Fruit fly (Drosophila melanogaster) whole organism, embryonic: ENCODE results near the gene CG10993.

ENCODE experiments used
- ATbp ChIP-seq: fragments of 200-800 bp; sonication (Bioruptor generic); optimal IDR thresholded peaks from 2 replicates; lab custom pipeline; 2017; ENCODE audit warnings: missing biosample characterization, mild to moderate bottlenecking, missing genetic modification characterization, missing genetic modification reagents
- B-H2 ChIP-seq: fragments of 200-800 bp; sonication (Bioruptor generic); optimal IDR thresholded peaks from 2 replicates; lab custom pipeline; 2018; ENCODE audit warnings: missing biosample characterization, mild to moderate bottlenecking, missing genetic modification characterization
- CG11504 ChIP-seq: fragments of 200-800 bp; sonication (Bioruptor generic); optimal IDR thresholded peaks from 3 replicates; lab custom pipeline; 2019; ENCODE audit warnings: missing biosample characterization, mild to moderate bottlenecking, missing genetic modification characterization, moderate library complexity
- CG15073 ChIP-seq: fragments of 200-800 bp; sonication (Bioruptor generic); optimal IDR thresholded peaks from 2 replicates; lab custom pipeline; 2016; ENCODE audit warnings: missing biosample characterization, missing genetic modification characterization
- CG17186 ChIP-seq: fragments of 200-800 bp; sonication (Bioruptor generic); optimal IDR thresholded peaks from 3 replicates; lab custom pipeline; 2017; ENCODE audit warnings: missing biosample characterization, missing genetic modification reagents, missing genetic modification characterization
- CG17829 ChIP-seq: fragments of 200-800 bp; optimal IDR thresholded peaks from 2 replicates; lab custom pipeline; 2019; ENCODE audit warnings: missing biosample characterization, mild to moderate bottlenecking, missing genetic modification characterization, moderate library complexity
- CG1792 ChIP-seq: fragments of 200-800 bp; sonication (Bioruptor generic); optimal IDR thresholded peaks from 2 replicates; lab custom pipeline; 2016; ENCODE audit warnings: missing biosample characterization, missing genetic modification characterization
- CG3281 ChIP-seq: fragments of 200-800 bp; sonication (Bioruptor generic); optimal IDR thresholded peaks from 3 replicates; lab custom pipeline; 2017; ENCODE audit warnings: missing biosample characterization, mild to moderate bottlenecking, missing genetic modification characterization
- CG34224 ChIP-seq: fragments of 200-800 bp; sonication (Bioruptor generic); IDR thresholded peaks from 3 replicates; pipeline ENCODE4 v1.3.6; 2022; ENCODE audit warnings: missing biosample characterization, missing genetic modification characterization; ENCODE audit not compliant: partially characterized antibody
- CG6175 ChIP-seq: fragments of 200-800 bp; sonication (Bioruptor generic); IDR thresholded peaks from 3 replicates; pipeline ENCODE4 v1.3.6; 2022; ENCODE audit warnings: missing biosample characterization, missing genetic modification characterization
- CG6254 ChIP-seq: fragments of 200-800 bp; sonication (Bioruptor generic); optimal IDR thresholded peaks from 3 replicates; lab custom pipeline; 2017; ENCODE audit warnings: mild to moderate bottlenecking, missing biosample characterization, missing genetic modification reagents, missing genetic modification characterization
- CG6689 ChIP-seq: fragments of 200-800 bp; sonication (Bioruptor generic); IDR thresholded peaks from 2 replicates; pipeline ENCODE4 v1.3.6; 2022; ENCODE audit warnings: missing biosample characterization, missing genetic modification characterization
- CG6854 ChIP-seq: fragments of 200-800 bp; sonication (Bioruptor generic); optimal IDR thresholded peaks from 3 replicates; lab custom pipeline; 2017; ENCODE audit warnings: missing biosample characterization, mild to moderate bottlenecking, missing genetic modification characterization
- CG7372 ChIP-seq: fragments of 200-800 bp; sonication (Bioruptor generic); IDR thresholded peaks from 2 replicates; pipeline ENCODE4 v1.3.6; 2022; ENCODE audit warnings: missing biosample characterization, missing genetic modification characterization
- CG7556 ChIP-seq: fragments of 200-800 bp; sonication (Bioruptor generic); optimal IDR thresholded peaks from 2 replicates; lab custom pipeline; 2017; ENCODE audit warnings: missing biosample characterization, mild to moderate bottlenecking, missing genetic modification characterization
- CG8290 ChIP-seq, 3 experiments: fragments of 200-800 bp; sonication (Bioruptor generic); optimal IDR thresholded peaks; 2 replicates each; lab custom pipeline; 2016 to 2019; ENCODE audit warnings: missing biosample characterization in 3 of 3, missing genetic modification characterization in 3 of 3, mild to moderate bottlenecking in 2 of 3, moderate library complexity in 1 of 3
- CG8924 ChIP-seq: fragments of 200-800 bp; optimal IDR thresholded peaks from 3 replicates; lab custom pipeline; 2019; ENCODE audit warnings: missing biosample characterization, mild to moderate bottlenecking, missing genetic modification characterization, moderate library complexity
- CG9437 ChIP-seq: fragments of 200-800 bp; sonication (Bioruptor generic); optimal IDR thresholded peaks from 2 replicates; lab custom pipeline; 2018; ENCODE audit warnings: missing biosample characterization, mild to moderate bottlenecking, missing genetic modification characterization
- CG9932 ChIP-seq: fragments of 200-800 bp; sonication (Bioruptor generic); IDR thresholded peaks from 2 replicates; pipeline ENCODE4 v1.3.6; 2022; ENCODE audit warnings: missing biosample characterization, missing genetic modification characterization
- CoRest ChIP-seq: fragments of 200-800 bp; sonication (Bioruptor generic); optimal IDR thresholded peaks from 3 replicates; lab custom pipeline; 2018; ENCODE audit warnings: missing biosample characterization, mild to moderate bottlenecking, missing genetic modification characterization, moderate library complexity
- D ChIP-seq, 2 experiments: fragments of 200-800 bp in 1 of 2; fragments of >200 bp in 1 of 2; sonication (Bioruptor generic) in 1 of 2; optimal IDR thresholded peaks; 2 replicates in 1 of 2; 3 replicates in 1 of 2; lab custom pipeline; 2017; ENCODE audit warnings: mild to moderate bottlenecking in 1 of 2, missing biosample characterization in 1 of 2, missing genetic modification characterization in 1 of 2, missing genetic modification reagents in 1 of 2
- Doc2 ChIP-seq: fragments of 200-800 bp; sonication (Bioruptor generic); IDR thresholded peaks from 2 replicates; pipeline ENCODE4 v1.3.6; 2022; ENCODE audit warnings: missing biosample characterization, missing genetic modification characterization
- Hr78 ChIP-seq, 2 experiments: fragments of 200-800 bp in 1 of 2; fragments of >200 bp in 1 of 2; sonication (Bioruptor generic) in 1 of 2; optimal IDR thresholded peaks; 2 replicates each; lab custom pipeline; 2017 to 2019; ENCODE audit warnings: missing biosample characterization in 2 of 2, missing genetic modification characterization in 2 of 2, mild to moderate bottlenecking in 1 of 2, moderate library complexity in 1 of 2
- MESR4 ChIP-seq: fragments of 200-800 bp; sonication (Bioruptor generic); optimal IDR thresholded peaks from 2 replicates; lab custom pipeline; 2018; ENCODE audit warnings: missing biosample characterization, mild to moderate bottlenecking, missing genetic modification characterization, moderate library complexity
- NC2α ChIP-seq: fragments of 200-800 bp; sonication (Bioruptor generic); optimal IDR thresholded peaks from 2 replicates; lab custom pipeline; 2016; ENCODE audit warnings: missing biosample characterization, missing genetic modification characterization
- Oli ChIP-seq: fragments of 200-800 bp; sonication (Bioruptor generic); optimal IDR thresholded peaks from 2 replicates; lab custom pipeline; 2018; ENCODE audit warnings: missing biosample characterization, mild to moderate bottlenecking, missing genetic modification characterization, moderate library complexity
- Spps ChIP-seq: fragments of 200-800 bp; sonication (Bioruptor generic); optimal IDR thresholded peaks from 2 replicates; lab custom pipeline; 2018; ENCODE audit warnings: missing biosample characterization, mild to moderate bottlenecking, missing genetic modification characterization
- Sry-δ ChIP-seq: fragments of 200-800 bp; sonication (Bioruptor generic); optimal IDR thresholded peaks from 2 replicates; lab custom pipeline; 2016; ENCODE audit warnings: missing biosample characterization, missing genetic modification characterization
- YL-1 ChIP-seq: fragments of 200-800 bp; sonication (Bioruptor generic); optimal IDR thresholded peaks from 3 replicates; lab custom pipeline; 2017; ENCODE audit warnings: missing biosample characterization, mild to moderate bottlenecking, missing genetic modification characterization
- ac ChIP-seq: fragments of 200-800 bp; sonication (Bioruptor generic); optimal IDR thresholded peaks from 3 replicates; lab custom pipeline; 2017; ENCODE audit warnings: missing biosample characterization, mild to moderate bottlenecking, missing genetic modification characterization
- al ChIP-seq: fragments of 200-800 bp; sonication (Bioruptor generic); IDR thresholded peaks from 2 replicates; pipeline ENCODE4 v1.3.6; 2022; ENCODE audit warnings: missing biosample characterization, missing genetic modification characterization
- aop ChIP-seq: fragments of 200-800 bp; sonication (Bioruptor generic); IDR thresholded peaks from 2 replicates; pipeline ENCODE4 v1.3.6; 2022; ENCODE audit warnings: missing biosample characterization, missing genetic modification characterization
- bab2 ChIP-seq: fragments of 200-800 bp; sonication (Bioruptor generic); optimal IDR thresholded peaks from 2 replicates; lab custom pipeline; 2016; ENCODE audit warnings: missing biosample characterization, missing genetic modification characterization
- ems ChIP-seq: fragments of 200-800 bp; sonication (Bioruptor generic); optimal IDR thresholded peaks from 3 replicates; lab custom pipeline; 2016; ENCODE audit warnings: missing biosample characterization, missing genetic modification characterization
- fd96Cb ChIP-seq: fragments of 200-800 bp; sonication (Bioruptor generic); optimal IDR thresholded peaks from 2 replicates; lab custom pipeline; 2018; ENCODE audit warnings: missing biosample characterization, mild to moderate bottlenecking, missing genetic modification characterization, moderate library complexity
- gfzf ChIP-seq: fragments of 200-800 bp; sonication (Bioruptor generic); optimal IDR thresholded peaks from 2 replicates; lab custom pipeline; 2016; ENCODE audit warnings: missing biosample characterization, mild to moderate bottlenecking, missing genetic modification characterization, moderate library complexity
- gro ChIP-seq: fragments of 200-800 bp; sonication (Bioruptor generic); optimal IDR thresholded peaks from 2 replicates; lab custom pipeline; 2016; ENCODE audit warnings: missing biosample characterization, missing genetic modification characterization
- gsb-n ChIP-seq: fragments of 200-800 bp; sonication (Bioruptor generic); optimal IDR thresholded peaks from 3 replicates; lab custom pipeline; 2018; ENCODE audit warnings: missing biosample characterization, mild to moderate bottlenecking, missing genetic modification characterization
- ind ChIP-seq: fragments of 200-800 bp; sonication (Bioruptor generic); optimal IDR thresholded peaks from 3 replicates; lab custom pipeline; 2016; ENCODE audit warnings: missing biosample characterization, missing genetic modification characterization
- jing ChIP-seq: fragments of 200-800 bp; sonication (Bioruptor generic); optimal IDR thresholded peaks from 2 replicates; lab custom pipeline; 2018; ENCODE audit warnings: missing biosample characterization, mild to moderate bottlenecking, missing genetic modification characterization
- oc ChIP-seq: fragments of 200-800 bp; sonication (Bioruptor generic); optimal IDR thresholded peaks from 2 replicates; lab custom pipeline; 2018; ENCODE audit warnings: missing biosample characterization, mild to moderate bottlenecking, missing genetic modification characterization, moderate library complexity
- p53 ChIP-seq: fragments of 200-800 bp; sonication (Bioruptor generic); optimal IDR thresholded peaks from 2 replicates; lab custom pipeline; 2016; ENCODE audit warnings: missing biosample characterization, missing genetic modification characterization
- sens-2 ChIP-seq: fragments of 200-800 bp; sonication (Bioruptor generic); IDR thresholded peaks from 2 replicates; pipeline ENCODE4 v1.3.6; 2022; ENCODE audit warnings: missing biosample characterization, missing genetic modification characterization
- slbo ChIP-seq: fragments of 200-800 bp; sonication (Bioruptor generic); IDR thresholded peaks from 2 replicates; pipeline ENCODE4 v1.3.6; 2022; ENCODE audit warnings: missing biosample characterization, missing genetic modification characterization
- so ChIP-seq: fragments of 200-800 bp; sonication (Bioruptor generic); IDR thresholded peaks from 3 replicates; pipeline ENCODE4 v1.3.6; 2022; ENCODE audit warnings: missing biosample characterization, missing genetic modification characterization
- tap ChIP-seq: fragments of 200-800 bp; optimal IDR thresholded peaks from 3 replicates; lab custom pipeline; 2019; ENCODE audit warnings: missing biosample characterization, mild to moderate bottlenecking, missing genetic modification characterization, moderate library complexity
- wdn ChIP-seq: fragments of 200-800 bp; sonication (Bioruptor generic); IDR thresholded peaks from 2 replicates; pipeline ENCODE4 v1.3.6; 2022; ENCODE audit warnings: missing biosample characterization, missing genetic modification characterization

Gene CG10993

dm6 chrX:13748906-13749872 is 41.7 kb downstream of the CG10993 start (continued):
- peak; percentile 85 for TF ChIP-seq slbo (GFP tag; lab: Robert Waterston, UW)
- no peak for TF ChIP-seq YL-1 (GFP tag; lab: Kevin White, UChicago)
- no peak for TF ChIP-seq ac (GFP tag; lab: Kevin White, UChicago)
- no peak for TF ChIP-seq D (optimal IDR thresholded peaks at IDR 0.05; lab: Kevin White, UChicago)
- no peak for TF ChIP-seq D (GFP tag; optimal IDR thresholded peaks at IDR 0.05; lab: Kevin White, UChicago)
- no peak for TF ChIP-seq CG34224
- no peak for TF ChIP-seq Doc2 (GFP tag; lab: Robert Waterston, UW)
- TF ChIP-seq B-H2, result no peak
- TF ChIP-seq CG11504, result peak; percentile 84
- TF ChIP-seq Sry-δ (GFP tag; lab: Kevin White, UChicago), result no peak
- no peak for TF ChIP-seq NC2α (GFP tag; lab: Kevin White, UChicago)
- peak in 1 of 2 experiments; percentile 26 for TF ChIP-seq Hr78 (GFP tag; optimal IDR thresholded peaks at IDR 0.05; lab: Kevin White, UChicago)
- TF ChIP-seq gro, result no peak
- peak; percentile 72 for TF ChIP-seq CG9437 (GFP tag; lab: Kevin White, UChicago)
- peak; percentile 66 for TF ChIP-seq CG7372 (GFP tag; lab: Robert Waterston, UW)
- TF ChIP-seq ems (GFP tag; lab: Kevin White, UChicago), result no peak
- TF ChIP-seq CG6854, result peak; percentile 63
- TF ChIP-seq jing (GFP tag; lab: Kevin White, UChicago), result no peak
- peak; percentile 79 for TF ChIP-seq al (GFP tag; lab: Robert Waterston, UW)
- TF ChIP-seq Oli (tag; lab: Kevin White, UChicago), result peak; percentile 74
- no peak for TF ChIP-seq CG17186 (GFP tag; lab: Kevin White, UChicago)
- peak; percentile 83 for TF ChIP-seq CG9932 (GFP tag; lab: Robert Waterston, UW)
- peak; percentile 80 for TF ChIP-seq CG8924
- no peak for TF ChIP-seq p53 (GFP tag; lab: Kevin White, UChicago)
- peak; percentile 26 for TF ChIP-seq CG6254 (GFP tag; lab: Kevin White, UChicago)
- TF ChIP-seq CG6689 (GFP tag; lab: Robert Waterston, UW), result peak; percentile 81
- TF ChIP-seq MESR4 (GFP tag; lab: Kevin White, UChicago), result no peak
- peak; percentile 86 for TF ChIP-seq CG7556 (GFP tag; lab: Kevin White, UChicago)
- TF ChIP-seq CG6175 (GFP tag; lab: Robert Waterston, UW), result no peak
- peak; percentile 28 for TF ChIP-seq gsb-n
- no peak for TF ChIP-seq sens-2 (GFP tag; lab: Robert Waterston, UW)
- peak; percentile 58 for TF ChIP-seq ind (GFP tag; lab: Kevin White, UChicago)
- TF ChIP-seq CG3281 (GFP tag; lab: Kevin White, UChicago), result peak; percentile 79
- no peak for TF ChIP-seq Spps (tag; lab: Kevin White, UChicago)
- peak; percentile 63 for TF ChIP-seq tap
- TF ChIP-seq CG8290 (GFP tag; optimal IDR thresholded peaks at IDR 0.05; lab: Kevin White, UChicago), result no peak
- peak in 1 of 2 experiments; percentile 55 for TF ChIP-seq CG8290 (tag; optimal IDR thresholded peaks at IDR 0.05; lab: Kevin White, UChicago)
- TF ChIP-seq wdn, result peak; percentile 61
- TF ChIP-seq so (GFP tag; lab: Robert Waterston, UW), result peak; percentile 61; the same call in 1 of the 3 replicates
- peak; percentile 43 for TF ChIP-seq fd96Cb
- TF ChIP-seq CG15073 (GFP tag; lab: Kevin White, UChicago), result no peak
- TF ChIP-seq CoRest (tag; lab: Kevin White, UChicago), result peak; percentile 80
- TF ChIP-seq bab2, result peak; percentile 30
- no peak for TF ChIP-seq oc (tag; lab: Kevin White, UChicago)
- TF ChIP-seq gfzf, result no peak
- no peak for TF ChIP-seq ATbp (GFP tag; lab: Kevin White, UChicago)
- peak; percentile 64 for TF ChIP-seq CG17829 (tag; lab: Kevin White, UChicago)
- TF ChIP-seq CG1792 (GFP tag; lab: Kevin White, UChicago), result peak; percentile 39
- no peak for TF ChIP-seq aop (GFP tag; lab: Robert Waterston, UW)
